Fruit fly (Drosophila melanogaster) whole organism, prepupa: Measurements from ENCODE around the gene SNRPG.

Experiments
- CG10669 ChIP-seq: fragments of 200-800 bp; sonication (Bioruptor generic); optimal IDR thresholded peaks from 3 replicates; lab custom pipeline; 2018; ENCODE audit warnings: missing biosample characterization, mild to moderate bottlenecking, missing genetic modification characterization, moderate library complexity
- CG11762 ChIP-seq: fragments of 200-800 bp; sonication (Bioruptor generic); optimal IDR thresholded peaks from 3 replicates; lab custom pipeline; 2016; ENCODE audit warnings: missing biosample characterization, missing genetic modification characterization; ENCODE audit not compliant: insufficient read depth
- CG11902 ChIP-seq: fragments of 200-800 bp; sonication (Bioruptor generic); optimal IDR thresholded peaks from 3 replicates; lab custom pipeline; 2016; ENCODE audit warnings: missing biosample characterization, missing genetic modification characterization
- CG1621 ChIP-seq: fragments of 200-800 bp; sonication (Bioruptor generic); optimal IDR thresholded peaks from 3 replicates; lab custom pipeline; 2018; ENCODE audit warnings: missing biosample characterization, mild to moderate bottlenecking, missing genetic modification characterization
- CG31627 ChIP-seq: fragments of 200-800 bp; sonication (Bioruptor generic); optimal IDR thresholded peaks from 3 replicates; lab custom pipeline; 2016; ENCODE audit warnings: missing biosample characterization, missing genetic modification characterization
- CG32006 ChIP-seq: fragments of 200-800 bp; sonication (Bioruptor generic); optimal IDR thresholded peaks from 3 replicates; lab custom pipeline; 2017; ENCODE audit warnings: missing biosample characterization, mild to moderate bottlenecking, missing genetic modification characterization
- CG6163 ChIP-seq: fragments of 200-800 bp; sonication (Bioruptor generic); IDR thresholded peaks from 3 replicates; pipeline ENCODE4 v1.3.6; 2022; ENCODE audit warnings: missing biosample characterization, missing genetic modification characterization
- CG6792 ChIP-seq: fragments of 200-800 bp; sonication (Bioruptor generic); optimal IDR thresholded peaks from 3 replicates; lab custom pipeline; 2016; ENCODE audit warnings: missing biosample characterization, missing genetic modification characterization
- CG6808 ChIP-seq: fragments of 200-800 bp; sonication (Bioruptor generic); optimal IDR thresholded peaks from 3 replicates; lab custom pipeline; 2017; ENCODE audit warnings: missing biosample characterization, missing genetic modification characterization, mild to moderate bottlenecking, moderate library complexity, missing genetic modification reagents
- CG6854 ChIP-seq: fragments of 200-800 bp; sonication (Bioruptor generic); optimal IDR thresholded peaks from 2 replicates; lab custom pipeline; 2017; ENCODE audit warnings: missing biosample characterization, mild to moderate bottlenecking, missing genetic modification characterization
- CG7368 ChIP-seq: fragments of 200-800 bp; sonication (Bioruptor generic); optimal IDR thresholded peaks from 3 replicates; lab custom pipeline; 2016; ENCODE audit warnings: missing biosample characterization, missing genetic modification characterization
- CG8632 ChIP-seq: fragments of 200-800 bp; sonication (Bioruptor generic); optimal IDR thresholded peaks from 3 replicates; lab custom pipeline; 2016; ENCODE audit warnings: missing biosample characterization, missing genetic modification characterization
- CG9139 ChIP-seq: fragments of 200-800 bp; sonication (Bioruptor generic); optimal IDR thresholded peaks from 3 replicates; lab custom pipeline; 2017; ENCODE audit warnings: missing biosample characterization, mild to moderate bottlenecking, missing genetic modification characterization
- Eip75B ChIP-seq: fragments of 200-800 bp; sonication (Bioruptor generic); optimal IDR thresholded peaks from 3 replicates; lab custom pipeline; 2016; ENCODE audit warnings: missing biosample characterization, missing genetic modification characterization
- Eip78C ChIP-seq: fragments of 200-800 bp; sonication (Bioruptor generic); peaks from one replicate; lab custom pipeline; 2016; ENCODE audit warnings: missing biosample characterization, missing genetic modification characterization
- Ets21C ChIP-seq: fragments of 200-800 bp; sonication (Bioruptor generic); optimal IDR thresholded peaks from 3 replicates; lab custom pipeline; 2016; ENCODE audit warnings: missing biosample characterization, missing genetic modification characterization
- Ets96B ChIP-seq: fragments of 200-800 bp; optimal IDR thresholded peaks from 2 replicates; lab custom pipeline; 2019; ENCODE audit warnings: missing biosample characterization, mild to moderate bottlenecking, missing genetic modification characterization, moderate library complexity
- Gug ChIP-seq: fragments of 200-800 bp; sonication (Bioruptor generic); IDR thresholded peaks from 2 replicates; pipeline ENCODE4 v1.3.6; 2022; ENCODE audit warnings: missing biosample characterization, missing genetic modification characterization
- Hr39 ChIP-seq: fragments of 200-800 bp; sonication (Bioruptor generic); optimal IDR thresholded peaks from 2 replicates; lab custom pipeline; 2016; ENCODE audit warnings: missing biosample characterization, missing genetic modification characterization
- Met ChIP-seq: fragments of 200-800 bp; sonication (Bioruptor generic); optimal IDR thresholded peaks from 3 replicates; lab custom pipeline; 2016; ENCODE audit warnings: missing biosample characterization, missing genetic modification characterization
- Smox ChIP-seq: fragments of 200-800 bp; sonication (Bioruptor generic); optimal IDR thresholded peaks from 3 replicates; lab custom pipeline; 2016; ENCODE audit warnings: missing biosample characterization, missing genetic modification characterization
- Sox15 ChIP-seq: fragments of 200-800 bp; sonication (Bioruptor generic); optimal IDR thresholded peaks from 3 replicates; lab custom pipeline; 2016; ENCODE audit warnings: missing biosample characterization, missing genetic modification characterization
- dsx ChIP-seq: fragments of 200-800 bp; optimal IDR thresholded peaks from 3 replicates; lab custom pipeline; 2019; ENCODE audit warnings: missing biosample characterization, mild to moderate bottlenecking, missing genetic modification characterization, moderate library complexity; ENCODE audit not compliant: poor library complexity, severe bottlenecking
- eg ChIP-seq: fragments of 200-800 bp; sonication (Bioruptor generic); IDR thresholded peaks from 3 replicates; pipeline ENCODE4 v1.3.6; 2022; ENCODE audit warnings: missing biosample characterization, missing genetic modification characterization
- esn ChIP-seq: fragments of 200-800 bp; sonication (Bioruptor generic); optimal IDR thresholded peaks from 2 replicates; lab custom pipeline; 2016; ENCODE audit warnings: missing biosample characterization, mild to moderate bottlenecking, missing genetic modification characterization, moderate library complexity
- fd59A ChIP-seq: fragments of 200-800 bp; sonication (Bioruptor generic); optimal IDR thresholded peaks from 2 replicates; lab custom pipeline; 2017; ENCODE audit warnings: missing biosample characterization, mild to moderate bottlenecking, missing genetic modification characterization, missing genetic modification reagents
- fd85E ChIP-seq: fragments of 200-800 bp; sonication (Bioruptor generic); optimal IDR thresholded peaks from 3 replicates; lab custom pipeline; 2016; ENCODE audit warnings: missing biosample characterization, missing genetic modification characterization
- fkh ChIP-seq: fragments of 200-800 bp; sonication (Bioruptor generic); optimal IDR thresholded peaks from 3 replicates; lab custom pipeline; 2017; ENCODE audit warnings: missing biosample characterization, mild to moderate bottlenecking, missing genetic modification characterization, moderate library complexity
- lz ChIP-seq: fragments of 200-800 bp; sonication (Bioruptor generic); optimal IDR thresholded peaks from 3 replicates; lab custom pipeline; 2016; ENCODE audit warnings: missing biosample characterization, missing genetic modification characterization
- net ChIP-seq: fragments of 200-800 bp; sonication (Bioruptor generic); optimal IDR thresholded peaks from 3 replicates; lab custom pipeline; 2016; ENCODE audit warnings: missing biosample characterization, missing genetic modification characterization
- salr ChIP-seq, 2 experiments: fragments of 200-800 bp; sonication (Bioruptor generic); optimal IDR thresholded peaks; 3 replicates each; lab custom pipeline; 2016 to 2018; ENCODE audit warnings: missing biosample characterization in 2 of 2, missing genetic modification characterization in 2 of 2, mild to moderate bottlenecking in 1 of 2
- spab ChIP-seq: fragments of 200-800 bp; sonication (Bioruptor generic); optimal IDR thresholded peaks from 2 replicates; lab custom pipeline; 2017; ENCODE audit warnings: missing biosample characterization, mild to moderate bottlenecking, missing genetic modification characterization, missing genetic modification reagents
- ss ChIP-seq, 2 experiments: fragments of 200-800 bp; sonication (Bioruptor generic); optimal IDR thresholded peaks; 2 replicates in 1 of 2; 3 replicates in 1 of 2; lab custom pipeline; 2017 to 2018; ENCODE audit warnings: mild to moderate bottlenecking in 2 of 2, missing biosample characterization in 2 of 2, missing genetic modification characterization in 2 of 2, moderate library complexity in 1 of 2
- svp ChIP-seq: fragments of 200-800 bp; sonication (Bioruptor generic); peaks from one replicate; lab custom pipeline; 2016; ENCODE audit warnings: missing biosample characterization, missing genetic modification characterization
- topi ChIP-seq: fragments of 200-800 bp; sonication (Bioruptor generic); optimal IDR thresholded peaks from 3 replicates; lab custom pipeline; 2016; ENCODE audit warnings: missing biosample characterization, missing genetic modification characterization
- vri ChIP-seq: fragments of 200-800 bp; sonication (Bioruptor generic); optimal IDR thresholded peaks from 3 replicates; lab custom pipeline; 2016; ENCODE audit warnings: missing biosample characterization, mild to moderate bottlenecking, missing genetic modification characterization

The SNRPG gene

DNA sequence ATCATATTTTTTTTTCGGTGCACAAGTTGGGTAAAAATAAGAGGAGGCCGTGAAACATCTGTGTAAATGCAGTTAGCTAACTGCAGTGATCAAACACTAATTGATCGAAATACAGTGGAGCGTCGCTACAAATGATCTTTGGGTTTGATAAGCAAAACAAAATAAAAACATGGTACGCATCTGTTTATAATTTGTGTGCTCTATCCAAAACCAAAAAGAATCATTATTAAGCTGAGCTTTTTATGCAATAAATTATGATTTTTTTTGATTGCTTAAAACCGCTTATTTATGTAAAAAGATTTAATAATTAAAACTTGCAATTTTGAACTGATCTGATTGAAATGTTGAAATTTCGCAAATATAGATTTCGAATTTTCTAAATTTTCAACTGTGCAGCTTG, 30.0 kb upstream of the SNRPG start (continued):
- TF ChIP-seq CG1621 (tag; lab: Kevin White, UChicago) (no peak), CG10669 (no peak), fkh (GFP tag; lab: Kevin White, UChicago) (no peak), spab (GFP tag; lab: Kevin White, UChicago) (no peak), CG7368 (no peak), vri (GFP tag; lab: Kevin White, UChicago) (no peak), salr (GFP tag; optimal IDR thresholded peaks at IDR 0.05; lab: Kevin White, UChicago) (peak in 1 of 2 experiments; percentile 9), CG11762 (no peak), CG6854 (no peak), Ets96B (no peak), net (no peak), esn (peak; percentile 47), fd59A (no peak), CG6808 (GFP tag; lab: Kevin White, UChicago) (no peak), CG6163 (GFP tag; lab: Robert Waterston, UW) (no peak), ss (GFP tag; optimal IDR thresholded peaks at IDR 0.05; lab: Kevin White, UChicago) (no peak), Gug (GFP tag; lab: Robert Waterston, UW) (no peak), CG31627 (GFP tag; lab: Kevin White, UChicago) (peak; percentile 29), eg (GFP tag; lab: Robert Waterston, UW) (no peak), fd85E (GFP tag; lab: Kevin White, UChicago) (no peak), dsx (no peak), CG6792 (no peak), CG11902 (GFP tag; lab: Kevin White, UChicago) (no peak), topi (GFP tag; lab: Kevin White, UChicago) (no peak), CG8632 (GFP tag; lab: Kevin White, UChicago) (no peak), CG32006 (peak; percentile 64), Ets21C (GFP tag; lab: Kevin White, UChicago) (no peak), lz (GFP tag; lab: Kevin White, UChicago) (peak; percentile 13)

- TF ChIP-seq Met (GFP tag; lab: Kevin White, UChicago) (peak; percentile 4), Hr39 (GFP tag; lab: Kevin White, UChicago) (no peak), Eip75B (GFP tag; lab: Kevin White, UChicago) (no peak), Sox15 (GFP tag; lab: Kevin White, UChicago) (no peak), CG32006 (no peak), CG31627 (GFP tag; lab: Kevin White, UChicago) (no peak), CG11762 (no peak), Ets21C (GFP tag; lab: Kevin White, UChicago) (no peak), Eip78C (GFP tag; lab: Kevin White, UChicago) (peak; percentile 51)
These were observed 29.6 kb upstream of the SNRPG start for dm6 chrX:16669849-16670248.

- peak; percentile 70 for TF ChIP-seq svp
- peak; percentile 16 for TF ChIP-seq Smox
- TF ChIP-seq CG9139 (GFP tag; lab: Kevin White, UChicago), result no peak
- TF ChIP-seq Eip78C (GFP tag; lab: Kevin White, UChicago), result peak; percentile 72
- TF ChIP-seq Ets96B, result peak; percentile 5
- peak in 1 of 2 experiments; percentile 11 for TF ChIP-seq ss (GFP tag; optimal IDR thresholded peaks at IDR 0.05; lab: Kevin White, UChicago)
- TF ChIP-seq fkh (GFP tag; lab: Kevin White, UChicago), result peak; percentile 7
- TF ChIP-seq CG6808 (GFP tag; lab: Kevin White, UChicago), result peak; percentile 16
- TF ChIP-seq net, result no peak
These were observed 24.3 kb upstream of the SNRPG start, which contains the start of gene CG15865 for dm6 chrX:16664405-16665064. TSS of gene CG15865 (minus strand) at chrX:16664455.
